Worm (Caenorhabditis elegans) whole organism, midembryonic: ENCODE data around the gene T16G1.5.

Experiments used
- T22C8.4 ChIP-seq: fragments of 200-800 bp; sonication (Bioruptor generic); IDR thresholded peaks from 2 replicates; pipeline ENCODE4 v1.3.6; 2022; ENCODE audit warnings: missing genetic modification characterization, missing compliant biosample characterization
- cog-1 ChIP-seq: sonication (generic microtip); optimal IDR thresholded peaks from 2 replicates; lab custom pipeline; 2016; ENCODE audit warnings: missing genetic modification characterization, missing compliant biosample characterization
- flt-1 ChIP-seq: fragments of 200-800 bp; sonication (Bioruptor generic); IDR thresholded peaks from 2 replicates; pipeline ENCODE4 v1.3.6; 2022; ENCODE audit warnings: missing genetic modification characterization, missing compliant biosample characterization
- klf-2 ChIP-seq: fragments of 200-800 bp; sonication (Bioruptor generic); conservative IDR thresholded peaks from 2 replicates; pipeline ENCODE4 v1.3.6; 2022; ENCODE audit warnings: missing genetic modification reagents, missing genetic modification characterization, missing compliant biosample characterization
- med-1 ChIP-seq: sonication (generic microtip); optimal IDR thresholded peaks from 2 replicates; lab custom pipeline; 2017; ENCODE audit warnings: missing genetic modification characterization, mild to moderate bottlenecking, missing compliant biosample characterization, antibody characterized with exemption, missing genetic modification reagents; ENCODE audit not compliant: insufficient read depth
- ref-1 ChIP-seq: fragments of 200-800 bp; sonication (Bioruptor generic); conservative IDR thresholded peaks from 2 replicates; pipeline ENCODE4 v1.3.6; 2022; ENCODE audit warnings: missing genetic modification reagents, missing genetic modification characterization, missing compliant biosample characterization
- tab-1 ChIP-seq: fragments of 200-800 bp; sonication (Bioruptor generic); IDR thresholded peaks from 2 replicates; pipeline ENCODE4 v1.3.6; 2022; ENCODE audit warnings: missing genetic modification characterization, missing compliant biosample characterization
- ztf-23 ChIP-seq: fragments of 200-800 bp; sonication (Bioruptor generic); IDR thresholded peaks from 2 replicates; pipeline ENCODE4 v1.3.6; 2022; ENCODE audit warnings: missing genetic modification reagents, missing genetic modification characterization, missing compliant biosample characterization
- ztf-29 ChIP-seq: fragments of 200-800 bp; sonication (Bioruptor generic); IDR thresholded peaks from 2 replicates; pipeline ENCODE4 v1.3.6; 2022; ENCODE audit warnings: missing genetic modification reagents, missing genetic modification characterization, missing compliant biosample characterization

Gene T16G1.5

ce11 chrV:12896850-12897249 is 42.5 kb downstream of the T16G1.5 start:
- TF ChIP-seq klf-2 (GFP tag; lab: Robert Waterston, UW): no peak
- TF ChIP-seq ref-1 (GFP tag; lab: Robert Waterston, UW): no peak
- no peak for TF ChIP-seq cog-1 (tag; lab: Kevin White, UChicago)
- no peak for TF ChIP-seq med-1 (GFP tag; lab: Kevin White, UChicago)
- no peak for TF ChIP-seq T22C8.4 (GFP tag; lab: Robert Waterston, UW)
- TF ChIP-seq ztf-29: no peak
- TF ChIP-seq tab-1 (GFP tag; lab: Robert Waterston, UW): no peak
- no peak for TF ChIP-seq ztf-23
- TF ChIP-seq flt-1 (GFP tag; lab: Robert Waterston, UW): no peak

- TF ChIP-seq klf-2 (GFP tag; lab: Robert Waterston, UW) (no peak), ztf-23 (no peak), flt-1 (GFP tag; lab: Robert Waterston, UW) (no peak)
Measured at ce11 chrV:12895772-12896171, 43.6 kb downstream of the T16G1.5 start, which contains the start of gene ttbk-7. TSS of gene ttbk-7 (minus strand) at chrV:12895872.
